Worm (Caenorhabditis elegans) whole organism, young adult: ENCODE results near the gene C32D5.7.

Experiments
- B0035.1 ChIP-seq: sonication (generic microtip); optimal IDR thresholded peaks from 2 replicates; lab custom pipeline; 2016; ENCODE audit warnings: missing genetic modification characterization, mild to moderate bottlenecking, missing compliant biosample characterization, missing genotype, missing genetic modification reagents
- C17E4.6 ChIP-seq: fragments of 200-800 bp; sonication (Bioruptor generic); IDR thresholded peaks from 2 replicates; pipeline ENCODE4 v1.3.6; 2022; ENCODE audit warnings: missing genetic modification reagents, missing genetic modification characterization, missing compliant biosample characterization
- F37B4.10 ChIP-seq: fragments of 200-800 bp; sonication (Bioruptor generic); IDR thresholded peaks from 2 replicates; pipeline ENCODE4 v1.3.6; 2022; ENCODE audit warnings: missing genetic modification characterization, missing compliant biosample characterization
- F49E8.2 ChIP-seq: sonication (generic microtip); optimal IDR thresholded peaks from 3 replicates; lab custom pipeline; 2017; ENCODE audit warnings: missing genetic modification characterization, mild to moderate bottlenecking, missing compliant biosample characterization, antibody characterized with exemption, moderate library complexity; ENCODE audit not compliant: insufficient read depth
- F55B11.4 ChIP-seq: sonication (generic microtip); optimal IDR thresholded peaks from 2 replicates; lab custom pipeline; 2016; ENCODE audit warnings: missing compliant biosample characterization, missing genetic modification characterization, borderline replicate concordance; ENCODE audit not compliant: insufficient read depth
- F57C9.4 ChIP-seq: sonication (generic microtip); optimal IDR thresholded peaks from 2 replicates; lab custom pipeline; 2017; ENCODE audit warnings: mild to moderate bottlenecking, missing genetic modification characterization, missing compliant biosample characterization
- K11D2.4 ChIP-seq: fragments of 200-800 bp; sonication (Bioruptor generic); IDR thresholded peaks from 2 replicates; pipeline ENCODE4 v1.3.6; 2022; ENCODE audit warnings: missing genetic modification reagents, missing genetic modification characterization, missing compliant biosample characterization
- K12H6.12 ChIP-seq: fragments of 200-800 bp; sonication (Bioruptor generic); optimal IDR thresholded peaks from 2 replicates; lab custom pipeline; 2018; ENCODE audit warnings: mild to moderate bottlenecking, missing genetic modification characterization, missing compliant biosample characterization
- T07F8.4 ChIP-seq: sonication (generic microtip); optimal IDR thresholded peaks from 2 replicates; lab custom pipeline; 2016; ENCODE audit warnings: mild to moderate bottlenecking, missing genetic modification characterization, moderate library complexity, missing compliant biosample characterization
- T26A5.8 ChIP-seq: sonication (generic microtip); optimal IDR thresholded peaks from 2 replicates; lab custom pipeline; 2016; ENCODE audit warnings: missing genetic modification characterization, missing compliant biosample characterization
- Y53G8AR.9 ChIP-seq: fragments of 200-800 bp; sonication (Bioruptor generic); conservative IDR thresholded peaks from 2 replicates; pipeline ENCODE4 v1.3.6; 2022; ENCODE audit warnings: missing genetic modification reagents, missing genetic modification characterization, missing compliant biosample characterization
- Y95B8A.8 ChIP-seq: fragments of 200-800 bp; sonication (Bioruptor generic); IDR thresholded peaks from 2 replicates; pipeline ENCODE4 v1.3.6; 2022; ENCODE audit warnings: missing genetic modification reagents, missing genetic modification characterization, missing compliant biosample characterization
- ZK185.1 ChIP-seq: sonication (generic microtip); optimal IDR thresholded peaks from 2 replicates; lab custom pipeline; 2016; ENCODE audit warnings: mild to moderate bottlenecking, missing genetic modification characterization, missing compliant biosample characterization; ENCODE audit not compliant: poor library complexity, severe bottlenecking
- aptf-2 ChIP-seq: fragments of 200-800 bp; sonication (Bioruptor generic); conservative IDR thresholded peaks from 2 replicates; pipeline ENCODE4 v1.3.6; 2022; ENCODE audit warnings: missing genetic modification reagents, missing genetic modification characterization, missing compliant biosample characterization
- attf-3 ChIP-seq: fragments of 200-800 bp; sonication (Bioruptor generic); conservative IDR thresholded peaks from 2 replicates; pipeline ENCODE4 v1.3.6; 2022; ENCODE audit warnings: missing genetic modification reagents, missing genetic modification characterization, missing compliant biosample characterization
- attf-5 ChIP-seq: fragments of 200-800 bp; sonication (Bioruptor generic); optimal IDR thresholded peaks from 2 replicates; lab custom pipeline; 2018; ENCODE audit warnings: mild to moderate bottlenecking, missing genetic modification characterization, missing compliant biosample characterization
- bed-1 ChIP-seq: fragments of 200-800 bp; sonication (Bioruptor generic); IDR thresholded peaks from 2 replicates; pipeline ENCODE4 v1.3.6; 2022; ENCODE audit warnings: missing genetic modification reagents, missing genetic modification characterization, missing compliant biosample characterization
- ccch-3 ChIP-seq: fragments of 200-800 bp; sonication (Bioruptor generic); optimal IDR thresholded peaks from 2 replicates; lab custom pipeline; 2018; ENCODE audit warnings: mild to moderate bottlenecking, missing genetic modification characterization, missing compliant biosample characterization
- cebp-1 ChIP-seq, 2 experiments: fragments of 200-800 bp in 1 of 2; sonication (Bioruptor generic) in 1 of 2; sonication (generic microtip) in 1 of 2; IDR thresholded peaks in 1 of 2; optimal IDR thresholded peaks in 1 of 2; 2 replicates each; pipeline versions ENCODE4 v1.3.6 to Lab custom; 2017 to 2022; ENCODE audit warnings: missing compliant biosample characterization in 2 of 2, missing genetic modification characterization in 2 of 2, mild to moderate bottlenecking in 1 of 2, missing genetic modification reagents in 1 of 2, moderate library complexity in 1 of 2
- ceh-100 ChIP-seq: fragments of 200-800 bp; sonication (Bioruptor generic); IDR thresholded peaks from 2 replicates; pipeline ENCODE4 v1.3.6; 2022; ENCODE audit warnings: missing genetic modification reagents, missing genetic modification characterization, missing compliant biosample characterization
- ceh-58 ChIP-seq: fragments of 200-800 bp; sonication (Bioruptor generic); IDR thresholded peaks from 2 replicates; pipeline ENCODE4 v1.3.6; 2022; ENCODE audit warnings: missing genetic modification characterization, missing compliant biosample characterization
- dox-1 ChIP-seq: fragments of 200-800 bp; sonication (Bioruptor generic); IDR thresholded peaks from 2 replicates; pipeline ENCODE4 v1.3.6; 2022; ENCODE audit warnings: missing genetic modification reagents, missing genetic modification characterization, missing compliant biosample characterization
- dpff-1 ChIP-seq: sonication (generic microtip); optimal IDR thresholded peaks from 2 replicates; lab custom pipeline; 2017; ENCODE audit warnings: mild to moderate bottlenecking, missing genetic modification characterization, missing compliant biosample characterization
- ekl-4 ChIP-seq: fragments of 200-800 bp; sonication (Bioruptor generic); IDR thresholded peaks from 2 replicates; pipeline ENCODE4 v1.3.6; 2022; ENCODE audit warnings: missing genetic modification reagents, missing genetic modification characterization, missing compliant biosample characterization
- fkh-3 ChIP-seq: sonication (generic microtip); optimal IDR thresholded peaks from 2 replicates; lab custom pipeline; 2016; ENCODE audit warnings: mild to moderate bottlenecking, missing genetic modification characterization, missing compliant biosample characterization
- hmg-1.2 ChIP-seq: fragments of 200-800 bp; sonication (Bioruptor generic); IDR thresholded peaks from 2 replicates; pipeline ENCODE4 v1.3.6; 2022; ENCODE audit warnings: missing genetic modification reagents, missing genetic modification characterization, missing compliant biosample characterization
- hmg-20 ChIP-seq: fragments of 200-800 bp; sonication (Bioruptor generic); IDR thresholded peaks from 2 replicates; pipeline ENCODE4 v1.3.6; 2022; ENCODE audit warnings: missing genetic modification reagents, missing genetic modification characterization, missing compliant biosample characterization
- hrde-1 ChIP-seq: sonication (generic microtip); optimal IDR thresholded peaks from 2 replicates; lab custom pipeline; 2016; ENCODE audit warnings: missing genetic modification characterization, mild to moderate bottlenecking, missing compliant biosample characterization, moderate library complexity, missing genotype, missing genetic modification reagents, borderline replicate concordance
- lin-26 ChIP-seq: fragments of 200-800 bp; sonication (Bioruptor generic); IDR thresholded peaks from 2 replicates; pipeline ENCODE4 v1.3.6; 2022; ENCODE audit warnings: missing genetic modification reagents, missing genetic modification characterization, missing compliant biosample characterization
- lin-35 ChIP-seq, 3 experiments: fragments of 150-350 bp in 2 of 3; sonication (generic microtip) in 1 of 3; optimal IDR thresholded peaks; 2 replicates each; lab custom pipeline; 2014 to 2018; ENCODE audit warnings: missing biosample characterization in 3 of 3, missing genetic modification characterization in 3 of 3, missing genetic modification reagents in 3 of 3
- lin-40 ChIP-seq: sonication (generic microtip); optimal IDR thresholded peaks from 2 replicates; lab custom pipeline; 2016; ENCODE audit warnings: missing genetic modification characterization, mild to moderate bottlenecking, missing compliant biosample characterization, missing genotype, missing genetic modification reagents
- lin-54 ChIP-seq: fragments of 200-800 bp; sonication (Bioruptor generic); optimal IDR thresholded peaks from 2 replicates; lab custom pipeline; 2018; ENCODE audit warnings: mild to moderate bottlenecking, missing genetic modification characterization, missing compliant biosample characterization
- lsy-27 ChIP-seq: sonication (generic microtip); optimal IDR thresholded peaks from 2 replicates; lab custom pipeline; 2017; ENCODE audit warnings: missing genetic modification characterization, mild to moderate bottlenecking, missing compliant biosample characterization, antibody characterized with exemption, missing genotype, borderline replicate concordance; ENCODE audit not compliant: insufficient read depth
- madf-10 ChIP-seq: sonication (generic microtip); optimal IDR thresholded peaks from 2 replicates; lab custom pipeline; 2016; ENCODE audit warnings: mild to moderate bottlenecking, missing genetic modification characterization, missing compliant biosample characterization
- madf-8 ChIP-seq: fragments of 200-800 bp; sonication (Bioruptor generic); conservative IDR thresholded peaks from 2 replicates; pipeline ENCODE4 v1.3.6; 2022; ENCODE audit warnings: missing genetic modification reagents, missing genetic modification characterization, missing compliant biosample characterization
- mcd-1 ChIP-seq: fragments of 200-800 bp; sonication (Bioruptor generic); IDR thresholded peaks from 2 replicates; pipeline ENCODE4 v1.3.6; 2022; ENCODE audit warnings: missing genetic modification reagents, missing genetic modification characterization, missing compliant biosample characterization
- nfya-2 ChIP-seq: fragments of 200-800 bp; sonication (Bioruptor generic); IDR thresholded peaks from 2 replicates; pipeline ENCODE4 v1.3.6; 2022; ENCODE audit warnings: missing genetic modification reagents, missing genetic modification characterization, missing compliant biosample characterization
- nhr-179 ChIP-seq: sonication (generic microtip); optimal IDR thresholded peaks from 2 replicates; lab custom pipeline; 2016; ENCODE audit warnings: mild to moderate bottlenecking, missing genetic modification characterization, missing compliant biosample characterization
- nhr-90 ChIP-seq: sonication (generic microtip); optimal IDR thresholded peaks from 2 replicates; lab custom pipeline; 2016; ENCODE audit warnings: missing genotype, mild to moderate bottlenecking, missing genetic modification characterization, missing compliant biosample characterization
- sea-2 ChIP-seq: fragments of 200-800 bp; sonication (Bioruptor generic); IDR thresholded peaks from 2 replicates; pipeline ENCODE4 v1.3.6; 2022; ENCODE audit warnings: missing genetic modification characterization, missing compliant biosample characterization
- snpc-1.1 ChIP-seq: sonication (generic microtip); optimal IDR thresholded peaks from 2 replicates; lab custom pipeline; 2017; ENCODE audit warnings: missing genetic modification characterization, mild to moderate bottlenecking, missing compliant biosample characterization, antibody characterized with exemption, moderate library complexity, missing genotype, missing genetic modification reagents; ENCODE audit not compliant: insufficient read depth
- somi-1 ChIP-seq: fragments of 200-800 bp; sonication (Bioruptor generic); optimal IDR thresholded peaks from 2 replicates; lab custom pipeline; 2018; ENCODE audit warnings: mild to moderate bottlenecking, missing genetic modification characterization, missing compliant biosample characterization
- xnd-1 ChIP-seq: sonication (generic microtip); optimal IDR thresholded peaks from 2 replicates; lab custom pipeline; 2016; ENCODE audit warnings: missing genotype, missing genetic modification reagents, missing genetic modification characterization, missing compliant biosample characterization
- ztf-18 ChIP-seq: sonication (generic microtip); optimal IDR thresholded peaks from 2 replicates; lab custom pipeline; 2016; ENCODE audit warnings: missing genotype, mild to moderate bottlenecking, missing genetic modification characterization, missing compliant biosample characterization
- ztf-25 ChIP-seq: fragments of 200-800 bp; sonication (Bioruptor generic); IDR thresholded peaks from 2 replicates; pipeline ENCODE4 v1.3.6; 2022; ENCODE audit warnings: missing genetic modification reagents, missing genetic modification characterization, missing compliant biosample characterization
- ztf-6 ChIP-seq: fragments of 200-800 bp; sonication (Bioruptor generic); IDR thresholded peaks from 2 replicates; pipeline ENCODE4 v1.3.6; 2022; ENCODE audit warnings: missing genetic modification reagents, missing genetic modification characterization, missing compliant biosample characterization

Gene C32D5.7

ce11 chrII:6346551-6347079 is 6.8 kb upstream of the C32D5.7 start:
- TF ChIP-seq nhr-179 (tag; lab: Kevin White, UChicago) = no peak
- no peak for TF ChIP-seq madf-8 (GFP tag; lab: Robert Waterston, UW)
- TF ChIP-seq attf-3 (GFP tag; lab: Robert Waterston, UW) = 0 out of 2 replicates have a peak, but pooled peaks have one; percentile 26
- peak; percentile 68 for TF ChIP-seq dox-1
- TF ChIP-seq ZK185.1 (tag; lab: Kevin White, UChicago) = peak; percentile 86
- TF ChIP-seq Y53G8AR.9 (GFP tag; lab: Robert Waterston, UW) = peak; percentile 97
- no peak for TF ChIP-seq xnd-1 (tag; lab: Kevin White, UChicago)
- TF ChIP-seq cebp-1 (GFP tag; IDR thresholded peaks at IDR 0.05; lab: Robert Waterston, UW) = peak; percentile 98
- TF ChIP-seq cebp-1 (tag; optimal IDR thresholded peaks at IDR 0.05; lab: Kevin White, UChicago) = peak; percentile 98
- no peak for TF ChIP-seq T07F8.4 (tag; lab: Kevin White, UChicago)
- no peak for TF ChIP-seq hmg-20 (GFP tag; lab: Robert Waterston, UW)
- TF ChIP-seq lin-26 (GFP tag; lab: Robert Waterston, UW) = peak; percentile 62; the same call in 1 of the 2 replicates
- peak; percentile 13 for TF ChIP-seq nhr-90 (tag; lab: Kevin White, UChicago)
- TF ChIP-seq hrde-1 = peak; percentile 50
- TF ChIP-seq hmg-1.2 = peak; percentile 42
- peak; percentile 48 for TF ChIP-seq dpff-1 (tag; lab: Kevin White, UChicago)
- peak; percentile 40 for TF ChIP-seq ztf-18 (tag; lab: Kevin White, UChicago)
- TF ChIP-seq attf-5 (GFP tag; lab: Kevin White, UChicago) = peak; percentile 64
- peak; percentile 71 for TF ChIP-seq B0035.1 (tag; lab: Kevin White, UChicago)
- no peak for TF ChIP-seq C17E4.6 (GFP tag; lab: Robert Waterston, UW)
- TF ChIP-seq aptf-2 (GFP tag; lab: Robert Waterston, UW) = no peak
- peak; percentile 57; the same call in 1 of the 2 replicates for TF ChIP-seq mcd-1 (GFP tag; lab: Robert Waterston, UW)
- no peak for TF ChIP-seq T26A5.8 (tag; lab: Kevin White, UChicago)
- TF ChIP-seq lin-35 (GFP tag; optimal IDR thresholded peaks at IDR 0.05; lab: Kevin White, UChicago) = peak in 1 of 3 experiments; percentile 60
- peak; percentile 30; the same call in 1 of the 2 replicates for TF ChIP-seq ztf-25 (GFP tag; lab: Robert Waterston, UW)
- TF ChIP-seq ceh-100 (GFP tag; lab: Robert Waterston, UW) = peak; percentile 30
- TF ChIP-seq F37B4.10 (GFP tag; lab: Robert Waterston, UW) = 0 out of 2 replicates have a peak, but pooled peaks have one; percentile 14
- peak; percentile 83 for TF ChIP-seq lin-40 (tag; lab: Kevin White, UChicago)
- no peak for TF ChIP-seq F55B11.4
- peak; percentile 73; the same call in 1 of the 2 replicates for TF ChIP-seq ekl-4 (GFP tag; lab: Robert Waterston, UW)
- TF ChIP-seq ztf-6 (GFP tag; lab: Robert Waterston, UW) = no peak
- peak; percentile 87 for TF ChIP-seq fkh-3
- no peak for TF ChIP-seq lsy-27
- TF ChIP-seq K12H6.12 (tag; lab: Kevin White, UChicago) = peak; percentile 58
- TF ChIP-seq sea-2 (GFP tag; lab: Robert Waterston, UW) = no peak
- TF ChIP-seq nfya-2 (GFP tag; lab: Robert Waterston, UW) = peak; percentile 81; the same call in 1 of the 2 replicates
- no peak for TF ChIP-seq snpc-1.1
- 0 out of 2 replicates have a peak, but pooled peaks have one; percentile 40 for TF ChIP-seq bed-1 (GFP tag; lab: Robert Waterston, UW)
- 0 out of 2 replicates have a peak, but pooled peaks have one; percentile 21 for TF ChIP-seq ceh-58 (GFP tag; lab: Robert Waterston, UW)
- peak; percentile 71 for TF ChIP-seq somi-1 (GFP tag; lab: Kevin White, UChicago)
- no peak for TF ChIP-seq F49E8.2 (tag; lab: Kevin White, UChicago)
- peak; percentile 86 for TF ChIP-seq F57C9.4 (tag; lab: Kevin White, UChicago)
- TF ChIP-seq K11D2.4 (GFP tag; lab: Robert Waterston, UW) = peak; percentile 93
- no peak for TF ChIP-seq ccch-3
- peak; percentile 60; the same call in 1 of the 2 replicates for TF ChIP-seq Y95B8A.8 (GFP tag; lab: Robert Waterston, UW)
- peak; percentile 57 for TF ChIP-seq lin-54 (GFP tag; lab: Kevin White, UChicago)
- peak; percentile 68 for TF ChIP-seq madf-10 (tag; lab: Kevin White, UChicago)
